Worm (Caenorhabditis elegans) whole organism, young adult: ENCODE measurements around the gene Y10G11A.1.

Experiments
- D2030.7 ChIP-seq: fragments of 200-800 bp; sonication (Bioruptor generic); IDR thresholded peaks from 2 replicates; pipeline ENCODE4 v1.3.6; 2022; ENCODE audit warnings: missing genetic modification reagents, missing genetic modification characterization, missing compliant biosample characterization
- F22D6.2 ChIP-seq: sonication (generic microtip); optimal IDR thresholded peaks from 2 replicates; lab custom pipeline; 2016; ENCODE audit warnings: mild to moderate bottlenecking, missing genetic modification characterization, missing compliant biosample characterization
- F23B12.7 ChIP-seq: sonication (generic microtip); optimal IDR thresholded peaks from 2 replicates; lab custom pipeline; 2017; ENCODE audit warnings: missing genetic modification characterization, mild to moderate bottlenecking, missing compliant biosample characterization, antibody characterized with exemption, moderate library complexity; ENCODE audit not compliant: insufficient read depth
- F33H1.4 ChIP-seq: fragments of 200-800 bp; sonication (Bioruptor generic); IDR thresholded peaks from 2 replicates; pipeline ENCODE4 v1.3.6; 2022; ENCODE audit warnings: missing genetic modification reagents, missing genetic modification characterization, missing compliant biosample characterization
- F37B4.10 ChIP-seq: fragments of 200-800 bp; sonication (Bioruptor generic); IDR thresholded peaks from 2 replicates; pipeline ENCODE4 v1.3.6; 2022; ENCODE audit warnings: missing genetic modification characterization, missing compliant biosample characterization
- F55B11.4 ChIP-seq: sonication (generic microtip); optimal IDR thresholded peaks from 2 replicates; lab custom pipeline; 2016; ENCODE audit warnings: missing compliant biosample characterization, missing genetic modification characterization, borderline replicate concordance; ENCODE audit not compliant: insufficient read depth
- Y67H2A.10 ChIP-seq: fragments of 200-800 bp; sonication (Bioruptor generic); conservative IDR thresholded peaks from 2 replicates; pipeline ENCODE4 v1.3.6; 2022; ENCODE audit warnings: missing genetic modification reagents, missing genetic modification characterization, missing compliant biosample characterization
- Y79H2A.3 ChIP-seq: fragments of 200-800 bp; sonication (Bioruptor generic); conservative IDR thresholded peaks from 2 replicates; pipeline ENCODE4 v1.3.6; 2022; ENCODE audit warnings: missing genetic modification reagents, missing genetic modification characterization, missing compliant biosample characterization
- ama-1 ChIP-seq, 3 experiments: fragments of 150-350 bp in 1 of 3; sonication (generic microtip) in 2 of 3; optimal IDR thresholded peaks; 2 replicates each; lab custom pipeline; 2014 to 2018; ENCODE audit warnings: missing biosample characterization in 2 of 3, missing genetic modification characterization in 2 of 3, missing genetic modification reagents in 2 of 3
- aptf-2 ChIP-seq: fragments of 200-800 bp; sonication (Bioruptor generic); conservative IDR thresholded peaks from 2 replicates; pipeline ENCODE4 v1.3.6; 2022; ENCODE audit warnings: missing genetic modification reagents, missing genetic modification characterization, missing compliant biosample characterization
- attf-3 ChIP-seq: fragments of 200-800 bp; sonication (Bioruptor generic); conservative IDR thresholded peaks from 2 replicates; pipeline ENCODE4 v1.3.6; 2022; ENCODE audit warnings: missing genetic modification reagents, missing genetic modification characterization, missing compliant biosample characterization
- attf-6 ChIP-seq: fragments of 200-800 bp; sonication (Bioruptor generic); IDR thresholded peaks from 2 replicates; pipeline ENCODE4 v1.3.6; 2022; ENCODE audit warnings: missing genetic modification reagents, missing genetic modification characterization, missing compliant biosample characterization
- bed-2 ChIP-seq: fragments of 200-800 bp; sonication (Bioruptor generic); IDR thresholded peaks from 2 replicates; pipeline ENCODE4 v1.3.6; 2022; ENCODE audit warnings: missing genetic modification reagents, missing genetic modification characterization, missing compliant biosample characterization
- ccch-3 ChIP-seq: fragments of 200-800 bp; sonication (Bioruptor generic); optimal IDR thresholded peaks from 2 replicates; lab custom pipeline; 2018; ENCODE audit warnings: mild to moderate bottlenecking, missing genetic modification characterization, missing compliant biosample characterization
- ceh-100 ChIP-seq: fragments of 200-800 bp; sonication (Bioruptor generic); IDR thresholded peaks from 2 replicates; pipeline ENCODE4 v1.3.6; 2022; ENCODE audit warnings: missing genetic modification reagents, missing genetic modification characterization, missing compliant biosample characterization
- ceh-27 ChIP-seq: fragments of 200-800 bp; sonication (Bioruptor generic); optimal IDR thresholded peaks from 2 replicates; lab custom pipeline; 2018; ENCODE audit warnings: mild to moderate bottlenecking, missing genetic modification characterization, moderate library complexity, missing compliant biosample characterization
- ceh-58 ChIP-seq: fragments of 200-800 bp; sonication (Bioruptor generic); IDR thresholded peaks from 2 replicates; pipeline ENCODE4 v1.3.6; 2022; ENCODE audit warnings: missing genetic modification characterization, missing compliant biosample characterization
- dpff-1 ChIP-seq: sonication (generic microtip); optimal IDR thresholded peaks from 2 replicates; lab custom pipeline; 2017; ENCODE audit warnings: mild to moderate bottlenecking, missing genetic modification characterization, missing compliant biosample characterization
- dpl-1 ChIP-seq: fragments of 150-350 bp; optimal IDR thresholded peaks from 2 replicates; lab custom pipeline; 2014; ENCODE audit warnings: missing biosample characterization, missing genetic modification reagents, missing genetic modification characterization
- efl-1 ChIP-seq: fragments of 150-350 bp; optimal IDR thresholded peaks from 2 replicates; lab custom pipeline; 2014; ENCODE audit warnings: missing biosample characterization, missing genetic modification reagents, missing genetic modification characterization
- fkh-3 ChIP-seq: sonication (generic microtip); optimal IDR thresholded peaks from 2 replicates; lab custom pipeline; 2016; ENCODE audit warnings: mild to moderate bottlenecking, missing genetic modification characterization, missing compliant biosample characterization
- him-1 ChIP-seq: sonication (generic microtip); optimal IDR thresholded peaks from 2 replicates; lab custom pipeline; 2016; ENCODE audit warnings: missing genotype, missing genetic modification reagents, missing genetic modification characterization, missing compliant biosample characterization
- hlh-26 ChIP-seq: fragments of 200-800 bp; sonication (Bioruptor generic); conservative IDR thresholded peaks from 2 replicates; pipeline ENCODE4 v1.3.6; 2022; ENCODE audit warnings: missing genetic modification reagents, missing genetic modification characterization, missing compliant biosample characterization
- hrde-1 ChIP-seq: sonication (generic microtip); optimal IDR thresholded peaks from 2 replicates; lab custom pipeline; 2016; ENCODE audit warnings: missing genetic modification characterization, mild to moderate bottlenecking, missing compliant biosample characterization, moderate library complexity, missing genotype, missing genetic modification reagents, borderline replicate concordance
- hsf-1 ChIP-seq: fragments of 200-800 bp; sonication (Bioruptor generic); IDR thresholded peaks from 2 replicates; pipeline ENCODE4 v1.3.6; 2022; ENCODE audit warnings: missing genetic modification reagents, missing genetic modification characterization, missing compliant biosample characterization
- lag-1 ChIP-seq: fragments of 200-800 bp; sonication (Bioruptor generic); IDR thresholded peaks from 2 replicates; pipeline ENCODE4 v1.3.6; 2022; ENCODE audit warnings: missing genetic modification reagents, missing genetic modification characterization, missing compliant biosample characterization
- lin-26 ChIP-seq: fragments of 200-800 bp; sonication (Bioruptor generic); IDR thresholded peaks from 2 replicates; pipeline ENCODE4 v1.3.6; 2022; ENCODE audit warnings: missing genetic modification reagents, missing genetic modification characterization, missing compliant biosample characterization
- lsl-1 ChIP-seq: fragments of 200-800 bp; sonication (Bioruptor generic); optimal IDR thresholded peaks from 2 replicates; lab custom pipeline; 2018; ENCODE audit warnings: mild to moderate bottlenecking, missing genetic modification characterization, moderate library complexity, missing compliant biosample characterization
- lsy-27 ChIP-seq: sonication (generic microtip); optimal IDR thresholded peaks from 2 replicates; lab custom pipeline; 2017; ENCODE audit warnings: missing genetic modification characterization, mild to moderate bottlenecking, missing compliant biosample characterization, antibody characterized with exemption, missing genotype, borderline replicate concordance; ENCODE audit not compliant: insufficient read depth
- madf-8 ChIP-seq: fragments of 200-800 bp; sonication (Bioruptor generic); conservative IDR thresholded peaks from 2 replicates; pipeline ENCODE4 v1.3.6; 2022; ENCODE audit warnings: missing genetic modification reagents, missing genetic modification characterization, missing compliant biosample characterization
- mcd-1 ChIP-seq: fragments of 200-800 bp; sonication (Bioruptor generic); IDR thresholded peaks from 2 replicates; pipeline ENCODE4 v1.3.6; 2022; ENCODE audit warnings: missing genetic modification reagents, missing genetic modification characterization, missing compliant biosample characterization
- nfya-2 ChIP-seq: fragments of 200-800 bp; sonication (Bioruptor generic); IDR thresholded peaks from 2 replicates; pipeline ENCODE4 v1.3.6; 2022; ENCODE audit warnings: missing genetic modification reagents, missing genetic modification characterization, missing compliant biosample characterization
- nhr-80 ChIP-seq: sonication (generic microtip); optimal IDR thresholded peaks from 2 replicates; lab custom pipeline; 2016; ENCODE audit warnings: missing genetic modification characterization, missing compliant biosample characterization
- nhr-90 ChIP-seq: sonication (generic microtip); optimal IDR thresholded peaks from 2 replicates; lab custom pipeline; 2016; ENCODE audit warnings: missing genotype, mild to moderate bottlenecking, missing genetic modification characterization, missing compliant biosample characterization
- pbrm-1 ChIP-seq: fragments of 200-800 bp; sonication (Bioruptor generic); IDR thresholded peaks from 2 replicates; pipeline ENCODE4 v1.3.6; 2022; ENCODE audit warnings: missing genetic modification reagents, missing genetic modification characterization, missing compliant biosample characterization
- pha-4 ChIP-seq: fragments of 150-350 bp; sonication (generic microtip); optimal IDR thresholded peaks from 2 replicates; lab custom pipeline; 2014; ENCODE audit warnings: missing biosample characterization, missing genetic modification reagents, missing genetic modification characterization
- sdz-38 ChIP-seq: sonication (generic microtip); optimal IDR thresholded peaks from 2 replicates; lab custom pipeline; 2016; ENCODE audit warnings: missing genotype, missing genetic modification characterization, missing compliant biosample characterization
- somi-1 ChIP-seq: fragments of 200-800 bp; sonication (Bioruptor generic); optimal IDR thresholded peaks from 2 replicates; lab custom pipeline; 2018; ENCODE audit warnings: mild to moderate bottlenecking, missing genetic modification characterization, missing compliant biosample characterization
- tbp1 ChIP-seq: fragments of 200-800 bp; sonication (Bioruptor generic); optimal IDR thresholded peaks from 2 replicates; lab custom pipeline; 2018; ENCODE audit warnings: mild to moderate bottlenecking, missing genetic modification characterization, missing compliant biosample characterization
- tbx-9 ChIP-seq: sonication (generic microtip); optimal IDR thresholded peaks from 2 replicates; lab custom pipeline; 2016; ENCODE audit warnings: borderline replicate concordance, missing genetic modification characterization, inconsistent platforms, missing compliant biosample characterization
- tlf-1 ChIP-seq: fragments of 200-800 bp; sonication (Bioruptor generic); optimal IDR thresholded peaks from 2 replicates; lab custom pipeline; 2018; ENCODE audit warnings: mild to moderate bottlenecking, missing genetic modification characterization, missing compliant biosample characterization
- unc-130 ChIP-seq: sonication (generic microtip); optimal IDR thresholded peaks from 2 replicates; lab custom pipeline; 2016; ENCODE audit warnings: missing genetic modification reagents, missing genetic modification characterization, missing compliant biosample characterization
- ztf-22 ChIP-seq: fragments of 200-800 bp; sonication (Bioruptor generic); optimal IDR thresholded peaks from 2 replicates; lab custom pipeline; 2018; ENCODE audit warnings: mild to moderate bottlenecking, missing genetic modification characterization, moderate library complexity, missing compliant biosample characterization
- ztf-25 ChIP-seq: fragments of 200-800 bp; sonication (Bioruptor generic); IDR thresholded peaks from 2 replicates; pipeline ENCODE4 v1.3.6; 2022; ENCODE audit warnings: missing genetic modification reagents, missing genetic modification characterization, missing compliant biosample characterization
- ztf-26 ChIP-seq: sonication (generic microtip); optimal IDR thresholded peaks from 2 replicates; lab custom pipeline; 2017; ENCODE audit warnings: missing genetic modification characterization, missing compliant biosample characterization
- ztf-28 ChIP-seq: fragments of 200-800 bp; sonication (Bioruptor generic); IDR thresholded peaks from 2 replicates; pipeline ENCODE4 v1.3.6; 2022; ENCODE audit warnings: missing genetic modification reagents, missing genetic modification characterization, missing compliant biosample characterization
- ztf-3 ChIP-seq: fragments of 200-800 bp; sonication (Bioruptor generic); optimal IDR thresholded peaks from 2 replicates; lab custom pipeline; 2018; ENCODE audit warnings: mild to moderate bottlenecking, missing genetic modification characterization, missing compliant biosample characterization

The Y10G11A.1 gene

DNA sequence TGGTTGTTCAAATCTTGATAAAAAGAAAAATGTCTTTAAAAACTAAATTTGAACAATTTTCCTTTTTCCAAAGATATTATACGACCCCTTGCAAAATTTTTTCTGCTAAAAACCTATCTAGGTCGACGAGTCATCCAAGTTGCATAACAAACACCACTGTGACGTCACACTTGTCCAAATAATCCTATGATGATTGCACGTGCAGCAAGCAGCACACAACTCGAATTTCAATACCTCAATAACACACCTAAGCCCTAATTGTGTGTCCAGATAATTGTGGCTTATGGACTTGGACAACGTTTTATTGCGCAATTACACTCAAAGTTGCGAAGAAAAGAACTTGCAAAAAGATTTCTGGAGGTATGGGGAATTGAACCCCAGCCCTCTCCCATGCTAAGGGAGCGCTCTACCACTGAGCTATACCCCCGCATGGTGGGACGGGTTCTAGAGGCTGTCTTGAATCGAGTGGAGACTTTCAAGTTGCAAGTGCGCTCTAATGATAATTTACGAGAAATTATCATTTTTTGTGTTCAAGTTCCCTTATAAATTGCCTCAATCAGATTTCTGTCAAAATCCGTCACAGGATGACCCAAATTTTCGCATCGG, 35.5 kb upstream of the Y10G11A.1 start:
- TF ChIP-seq D2030.7 (GFP tag; lab: Robert Waterston, UW) = peak; percentile 81
- TF ChIP-seq pha-4 (tag; lab: Kevin White, UChicago) = no peak
- TF ChIP-seq lag-1 = no peak
- TF ChIP-seq nhr-90 = peak; percentile 77
- TF ChIP-seq sdz-38 (tag; lab: Kevin White, UChicago) = no peak
- peak; percentile 85 for TF ChIP-seq F23B12.7 (tag; lab: Kevin White, UChicago)
- TF ChIP-seq F22D6.2 (tag; lab: Kevin White, UChicago) = peak; percentile 33
- TF ChIP-seq mcd-1 (GFP tag; lab: Robert Waterston, UW) = peak; percentile 99
- TF ChIP-seq ceh-100 (GFP tag; lab: Robert Waterston, UW) = peak; percentile 66
- TF ChIP-seq nfya-2 = no peak
- TF ChIP-seq Y67H2A.10 (GFP tag; lab: Robert Waterston, UW) = no peak
- peak; percentile 73 for TF ChIP-seq ztf-28
- TF ChIP-seq F37B4.10 (GFP tag; lab: Robert Waterston, UW) = no peak
- TF ChIP-seq hrde-1 (tag; lab: Kevin White, UChicago) = peak; percentile 48
- peak; percentile 94 for TF ChIP-seq tbp1 (GFP tag; lab: Kevin White, UChicago)
- TF ChIP-seq Y79H2A.3 (GFP tag; lab: Robert Waterston, UW) = no peak
- TF ChIP-seq F33H1.4 (GFP tag; lab: Robert Waterston, UW) = peak; percentile 39; the same call in 1 of the 2 replicates
- TF ChIP-seq somi-1 (GFP tag; lab: Kevin White, UChicago) = peak; percentile 29
- TF ChIP-seq F55B11.4 (tag; lab: Kevin White, UChicago) = no peak
- TF ChIP-seq ama-1 (optimal IDR thresholded peaks at IDR 0.05; lab: Kevin White, UChicago) = no peak
- peak in 1 of 2 experiments; percentile 80 for TF ChIP-seq ama-1 (GFP tag; optimal IDR thresholded peaks at IDR 0.05; lab: Kevin White, UChicago)
- TF ChIP-seq lsy-27 = no peak
- peak; percentile 93 for TF ChIP-seq lin-26 (GFP tag; lab: Robert Waterston, UW)
- peak; percentile 57 for TF ChIP-seq him-1 (tag; lab: Kevin White, UChicago)
- no peak for TF ChIP-seq bed-2
- TF ChIP-seq ceh-58 (GFP tag; lab: Robert Waterston, UW) = no peak
- TF ChIP-seq attf-3 (GFP tag; lab: Robert Waterston, UW) = peak; percentile 50; the same call in 1 of the 2 replicates
- TF ChIP-seq fkh-3 (tag; lab: Kevin White, UChicago) = no peak
- no peak for TF ChIP-seq tbx-9 (tag; lab: Kevin White, UChicago)
- no peak for TF ChIP-seq dpff-1 (tag; lab: Kevin White, UChicago)
- peak; percentile 89 for TF ChIP-seq pbrm-1
- no peak for TF ChIP-seq hlh-26
- TF ChIP-seq ztf-22 = no peak
- TF ChIP-seq madf-8 (GFP tag; lab: Robert Waterston, UW) = 0 out of 2 replicates have a peak, but pooled peaks have one; percentile 22
- peak; percentile 38 for TF ChIP-seq nhr-80 (tag; lab: Kevin White, UChicago)
- TF ChIP-seq attf-6 (GFP tag; lab: Robert Waterston, UW) = peak; percentile 99
- TF ChIP-seq dpl-1 (GFP tag; lab: Kevin White, UChicago) = no peak
- TF ChIP-seq ccch-3 = no peak
- TF ChIP-seq efl-1 (GFP tag; lab: Kevin White, UChicago) = peak; percentile 16
- no peak for TF ChIP-seq ztf-25
- TF ChIP-seq lsl-1 (GFP tag; lab: Kevin White, UChicago) = peak; percentile 50
- TF ChIP-seq hsf-1 (GFP tag; lab: Robert Waterston, UW) = peak; percentile 49; the same call in 1 of the 2 replicates
- no peak for TF ChIP-seq ztf-3
- TF ChIP-seq tlf-1 = peak; percentile 28
- peak; percentile 58 for TF ChIP-seq ztf-26 (tag; lab: Kevin White, UChicago)
- TF ChIP-seq aptf-2 = 0 out of 2 replicates have a peak, but pooled peaks have one; percentile 16
- TF ChIP-seq ceh-27 = peak; percentile 58
- peak; percentile 9 for TF ChIP-seq unc-130 (GFP tag; lab: Kevin White, UChicago)
